Worm (Caenorhabditis elegans) whole organism, L1 larva: Measurements from ENCODE around the gene F57G12.1.

Experiments
- efl-1 ChIP-seq, 4 experiments: fragments of 150-350 bp; optimal IDR thresholded peaks in 3 of 4; peaks in 1 of 4; 1 replicate in 1 of 4; 2 replicates in 3 of 4; lab custom pipeline; 2014; ENCODE audit warnings: missing biosample characterization in 2 of 4, missing genetic modification characterization in 2 of 4, missing genetic modification reagents in 2 of 4
- elt-3 ChIP-seq, 6 experiments: fragments of 150-350 bp in 1 of 6; sonication (generic microtip); optimal IDR thresholded peaks; 2 replicates each; lab custom pipeline; 2017 to 2018; ENCODE audit warnings: missing biosample characterization in 6 of 6, missing genetic modification characterization in 6 of 6, inconsistent platforms in 1 of 6
- mdl-1 ChIP-seq, 2 experiments: fragments of 150-350 bp; optimal IDR thresholded peaks; 2 replicates each; lab custom pipeline; 2014 to 2017; ENCODE audit warnings: missing biosample characterization in 2 of 2, missing genetic modification characterization in 2 of 2, inconsistent platforms in 1 of 2
- nhr-28 ChIP-seq: fragments of 150-350 bp; optimal IDR thresholded peaks from 2 replicates; lab custom pipeline; 2014; ENCODE audit warnings: missing biosample characterization, missing genetic modification characterization
- nhr-76 ChIP-seq: sonication (generic microtip); optimal IDR thresholded peaks from 2 replicates; lab custom pipeline; 2017; ENCODE audit warnings: missing biosample characterization, missing genetic modification characterization
- tbx-2 ChIP-seq: sonication (generic microtip); optimal IDR thresholded peaks from 2 replicates; lab custom pipeline; 2016; ENCODE audit warnings: missing genetic modification characterization, missing compliant biosample characterization
- unc-30 ChIP-seq: sonication (generic microtip); optimal IDR thresholded peaks from 2 replicates; lab custom pipeline; 2017; ENCODE audit warnings: missing biosample characterization, missing genetic modification characterization
- zag-1 ChIP-seq: fragments of 150-350 bp; optimal IDR thresholded peaks from 2 replicates; lab custom pipeline; 2014; ENCODE audit warnings: missing biosample characterization, missing genetic modification characterization

DNA sequence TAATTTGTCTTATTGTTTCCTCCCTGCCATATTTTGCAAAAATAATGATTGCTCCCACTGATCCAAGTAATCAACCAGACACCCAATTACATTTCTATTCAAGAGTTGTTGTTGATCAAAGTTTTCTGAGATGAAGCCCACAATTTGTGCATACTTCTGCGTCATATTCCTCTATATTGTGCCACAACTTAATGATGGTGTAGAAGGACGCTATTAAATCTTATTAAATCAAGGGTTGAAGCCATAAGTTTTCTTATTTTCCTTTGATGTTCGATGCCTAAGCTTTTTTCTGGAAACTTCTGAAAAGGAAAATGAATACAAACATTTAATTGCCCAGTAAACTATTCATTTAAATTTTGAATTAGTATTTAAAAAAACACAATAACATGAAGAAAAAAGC lies 2.7 kb downstream of the F57G12.1 start:
- no peak for TF ChIP-seq efl-1 (optimal IDR thresholded peaks at IDR 0.05; lab: Kevin White, UChicago)
- no peak for TF ChIP-seq efl-1 (GFP tag; optimal IDR thresholded peaks at IDR 0.05 in 1 of 2; lab: Kevin White, UChicago)
- no peak for TF ChIP-seq unc-30 (tag; lab: Kevin White, UChicago)
- no peak for TF ChIP-seq mdl-1 (tag; optimal IDR thresholded peaks at IDR 0.05; lab: Kevin White, UChicago)
- TF ChIP-seq zag-1 (tag; lab: Kevin White, UChicago) = no peak
- TF ChIP-seq nhr-76 (tag; lab: Kevin White, UChicago) = no peak
- TF ChIP-seq nhr-28 (tag; lab: Kevin White, UChicago) = no peak
- TF ChIP-seq elt-3 (tag; optimal IDR thresholded peaks at IDR 0.05; lab: Kevin White, UChicago) = no peak
- no peak for TF ChIP-seq tbx-2
